Worm (Caenorhabditis elegans) whole organism, L4/young adult: ENCODE measurements around the gene srh-62.

Source experiments
- W03F9.2 ChIP-seq: fragments of 150-350 bp; optimal IDR thresholded peaks from 2 replicates; lab custom pipeline; 2014; ENCODE audit warnings: missing biosample characterization, missing genetic modification characterization
- him-1 ChIP-seq: sonication (generic microtip); optimal IDR thresholded peaks from 2 replicates; lab custom pipeline; 2016; ENCODE audit warnings: missing genotype, missing genetic modification reagents, missing genetic modification characterization, missing compliant biosample characterization

DNA sequence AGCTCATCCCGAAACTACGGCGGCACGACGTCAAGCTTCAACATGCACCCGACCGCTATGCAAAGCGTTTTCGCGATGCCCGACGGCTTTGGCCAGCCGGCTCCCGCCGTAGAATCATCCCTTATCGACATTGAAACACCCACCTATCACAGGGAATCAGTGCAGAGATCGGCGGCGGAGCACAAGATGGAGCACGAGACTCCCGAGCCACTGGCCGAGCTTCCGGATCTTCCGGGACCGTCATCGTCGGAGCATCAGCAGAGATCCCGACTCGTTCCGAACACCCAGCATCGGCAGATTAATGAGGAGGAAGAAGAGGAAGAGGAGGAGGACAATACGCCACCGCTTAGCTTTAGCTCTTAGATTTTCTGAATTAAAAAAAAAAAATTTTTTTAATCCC lies 44.5 kb downstream of the srh-62 start:
- TF ChIP-seq him-1 (tag; lab: Kevin White, UChicago) (no peak), W03F9.2 (no peak)
